Fruit fly (Drosophila melanogaster): Measurements from ENCODE around the gene CG32100.

Gene CG32100

dm6 chr3L:12269867-12270266, 2.5 kb downstream of the CG32100 start (continued):
- TF ChIP-seq CoRest (tag; optimal IDR thresholded peaks at IDR 0.05) (peak; percentile 48), bbx (GFP tag; IDR thresholded peaks at IDR 0.05; ENCODE audit: partially characterized antibody) (no peak), CG7556 (GFP tag; optimal IDR thresholded peaks at IDR 0.05) (peak; percentile 55), MBD-R2 (GFP tag; IDR thresholded peaks at IDR 0.05) (peak; percentile 14; the same call in 1 of the 2 replicates), dysf (GFP tag; IDR thresholded peaks at IDR 0.05) (peak; percentile 55; the same call in 2 of the 3 replicates), mirr (GFP tag; optimal IDR thresholded peaks at IDR 0.05) (no peak), CG6765 (GFP tag; optimal IDR thresholded peaks at IDR 0.05) (peak; percentile 10), CG12659 (GFP tag; optimal IDR thresholded peaks at IDR 0.05) (peak; percentile 11), CG30403 (GFP tag; optimal IDR thresholded peaks at IDR 0.05) (peak; percentile 44), sd (tag; optimal IDR thresholded peaks at IDR 0.05) (peak; percentile 3), CG2712 (tag; optimal IDR thresholded peaks at IDR 0.05) (peak; percentile 45), Deaf1 (tag; optimal IDR thresholded peaks at IDR 0.05) (peak; percentile 22), CG1233 (GFP tag; optimal IDR thresholded peaks at IDR 0.05) (peak; percentile 22), CG10147 (GFP tag; optimal IDR thresholded peaks at IDR 0.05) (peak; percentile 55), ac (GFP tag; optimal IDR thresholded peaks at IDR 0.05) (no peak), gfzf (GFP tag; optimal IDR thresholded peaks at IDR 0.05) (no peak), fd3F (GFP tag; optimal IDR thresholded peaks at IDR 0.05) (peak; percentile 41), D19A (tag; optimal IDR thresholded peaks at IDR 0.05) (peak; percentile 31), gem (tag; optimal IDR thresholded peaks at IDR 0.05) (peak; percentile 64), GATAe (GFP tag; conservative IDR thresholded peaks at IDR 0.05) (no peak), Blimp-1 (GFP tag; optimal IDR thresholded peaks at IDR 0.05) (peak; percentile 21), Hr51 (GFP tag; optimal IDR thresholded peaks at IDR 0.05) (peak in 1 of 2 experiments; percentile 66), Mad (GFP tag; optimal IDR thresholded peaks at IDR 0.05) (no peak), klu (GFP tag; IDR thresholded peaks at IDR 0.05) (no peak), CG17361 (GFP tag; IDR thresholded peaks at IDR 0.05) (peak; percentile 43; the same call in 1 of the 3 replicates), CG9437 (GFP tag; optimal IDR thresholded peaks at IDR 0.05) (no peak), CG3847 (GFP tag; IDR thresholded peaks at IDR 0.05) (no peak), tup (GFP tag; optimal IDR thresholded peaks at IDR 0.05) (no peak), Sox100B (GFP tag; optimal IDR thresholded peaks at IDR 0.05) (peak; percentile 49), CG13894 (tag; optimal IDR thresholded peaks at IDR 0.05) (peak; percentile 33), tap (tag; optimal IDR thresholded peaks at IDR 0.05) (peak; percentile 37), CG9817 (tag; optimal IDR thresholded peaks at IDR 0.05) (peak; percentile 26), Hmr (GFP tag; optimal IDR thresholded peaks at IDR 0.05) (peak; percentile 52), CG6683 (GFP tag; optimal IDR thresholded peaks at IDR 0.05) (peak; percentile 16), Lim3 (GFP tag; IDR thresholded peaks at IDR 0.05) (no peak), bsh (GFP tag; optimal IDR thresholded peaks at IDR 0.05) (peak in 1 of 2 experiments; percentile 23), ro (GFP tag; IDR thresholded peaks at IDR 0.05) (no peak), CG34376 (GFP tag; optimal IDR thresholded peaks at IDR 0.05) (peak; percentile 31), CG7839 (tag; optimal IDR thresholded peaks at IDR 0.05) (peak; percentile 51), CG12219 (GFP tag; optimal IDR thresholded peaks at IDR 0.05) (no peak), CG8924 (tag; optimal IDR thresholded peaks at IDR 0.05) (peak; percentile 45), lab (GFP tag; optimal IDR thresholded peaks at IDR 0.05) (peak; percentile 79), Taf1 (GFP tag; IDR thresholded peaks at IDR 0.05) (no peak), Rfx (GFP tag; IDR thresholded peaks at IDR 0.05) (peak; percentile 34; the same call in 1 of the 2 replicates), CG18599 (GFP tag; optimal IDR thresholded peaks at IDR 0.05) (peak; percentile 79), tgo (GFP tag; IDR thresholded peaks at IDR 0.05) (peak; percentile 28; the same call in 1 of the 3 replicates), sug (tag; optimal IDR thresholded peaks at IDR 0.05) (peak; percentile 54), Hr3 (GFP tag; optimal IDR thresholded peaks at IDR 0.05) (no peak), CG8359 (GFP tag; optimal IDR thresholded peaks at IDR 0.05; ENCODE audit: borderline replicate concordance) (no peak)

Data from whole organism, embryonic.